Worm (Caenorhabditis elegans): ENCODE data around the gene zig-6.

DNA sequence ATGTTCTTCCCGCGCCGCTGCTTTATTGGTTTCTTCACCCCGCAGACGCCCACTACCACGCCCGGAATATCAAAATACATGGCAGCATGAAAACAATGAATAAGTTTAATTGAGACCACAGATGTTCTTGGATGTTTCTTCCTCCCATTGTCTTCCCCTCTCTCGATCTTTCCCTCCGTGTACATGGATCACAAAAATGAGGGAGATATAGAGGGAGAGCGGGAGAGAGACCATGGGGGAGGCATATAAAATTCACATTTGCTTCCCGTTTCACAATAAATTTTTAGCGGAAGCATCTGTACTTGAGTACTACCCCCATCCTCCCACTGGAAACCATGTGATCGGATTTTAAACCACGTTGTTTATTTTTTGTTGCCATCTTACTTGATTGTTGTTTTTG, 4.5 kb upstream of the zig-6 start:
- no peak for TF ChIP-seq nhr-11 (tag; optimal IDR thresholded peaks at IDR 0.05)
- TF ChIP-seq nhr-76 (tag; optimal IDR thresholded peaks at IDR 0.05) = no peak
